Worm (Caenorhabditis elegans): ENCODE measurements around the gene F09E10.6.

- TF ChIP-seq flt-1 (GFP tag; IDR thresholded peaks at IDR 0.05), result no peak
- TF ChIP-seq ztf-29 (GFP tag; IDR thresholded peaks at IDR 0.05), result no peak
- no peak for TF ChIP-seq tab-1 (GFP tag; IDR thresholded peaks at IDR 0.05)
- no peak for TF ChIP-seq med-1 (GFP tag; optimal IDR thresholded peaks at IDR 0.05; ENCODE audit: insufficient read depth)
- no peak for TF ChIP-seq ztf-23 (GFP tag; IDR thresholded peaks at IDR 0.05)
Observed at ce11 chrX:1471232-1471631, 26.2 kb downstream of the F09E10.6 start.
